Fruit fly (Drosophila melanogaster) whole organism, embryonic: ENCODE measurements around the gene CG12194.

Experiments
- Ada2b ChIP-seq: fragments of 200-800 bp; sonication (Bioruptor generic); IDR thresholded peaks from 2 replicates; pipeline ENCODE4 v1.3.6; 2022; ENCODE audit warnings: missing biosample characterization, missing genetic modification characterization
- CG10959 ChIP-seq: fragments of 200-800 bp; sonication (Bioruptor generic); IDR thresholded peaks from 2 replicates; pipeline ENCODE4 v1.3.6; 2022; ENCODE audit warnings: missing biosample characterization, missing genetic modification characterization
- CG10979 ChIP-seq: fragments of 200-800 bp; sonication (Bioruptor generic); optimal IDR thresholded peaks from 2 replicates; lab custom pipeline; 2018; ENCODE audit warnings: missing biosample characterization, mild to moderate bottlenecking, missing genetic modification characterization, moderate library complexity
- CG11723 ChIP-seq: fragments of 200-800 bp; sonication (Bioruptor generic); optimal IDR thresholded peaks from 2 replicates; lab custom pipeline; 2017; ENCODE audit warnings: missing biosample characterization, mild to moderate bottlenecking, missing genetic modification characterization
- CG12942 ChIP-seq: fragments of 200-800 bp; sonication (Bioruptor generic); optimal IDR thresholded peaks from 3 replicates; lab custom pipeline; 2016; ENCODE audit warnings: missing biosample characterization, missing genetic modification characterization
- CG15073 ChIP-seq: fragments of 200-800 bp; sonication (Bioruptor generic); optimal IDR thresholded peaks from 2 replicates; lab custom pipeline; 2016; ENCODE audit warnings: missing biosample characterization, missing genetic modification characterization
- CG15269 ChIP-seq: fragments of 200-800 bp; sonication (Bioruptor generic); optimal IDR thresholded peaks from 2 replicates; lab custom pipeline; 2018; ENCODE audit warnings: missing biosample characterization, mild to moderate bottlenecking, missing genetic modification characterization, moderate library complexity
- CG1602 ChIP-seq: fragments of 200-800 bp; sonication (Bioruptor generic); optimal IDR thresholded peaks from 3 replicates; lab custom pipeline; 2016; ENCODE audit warnings: missing biosample characterization, missing genetic modification characterization
- CG17612 ChIP-seq: fragments of 200-800 bp; sonication (Bioruptor generic); IDR thresholded peaks from 2 replicates; pipeline ENCODE4 v1.3.6; 2022; ENCODE audit warnings: missing biosample characterization, missing genetic modification characterization
- CG18262 ChIP-seq: fragments of 200-800 bp; optimal IDR thresholded peaks from 3 replicates; lab custom pipeline; 2019; ENCODE audit warnings: missing biosample characterization, mild to moderate bottlenecking, missing genetic modification characterization, moderate library complexity
- CG2678 ChIP-seq: fragments of 200-800 bp; sonication (Bioruptor generic); optimal IDR thresholded peaks from 3 replicates; lab custom pipeline; 2019; ENCODE audit warnings: missing biosample characterization, mild to moderate bottlenecking, missing genetic modification characterization, moderate library complexity
- CG2889 ChIP-seq: fragments of 200-800 bp; sonication (Bioruptor generic); IDR thresholded peaks from 3 replicates; pipeline ENCODE4 v1.3.6; 2022; ENCODE audit warnings: missing biosample characterization, missing genetic modification characterization
- CG30431 ChIP-seq: fragments of 200-800 bp; sonication (Bioruptor generic); optimal IDR thresholded peaks from 2 replicates; lab custom pipeline; 2017; ENCODE audit warnings: missing biosample characterization, missing genetic modification characterization
- CG31224 ChIP-seq: fragments of 200-800 bp; sonication (Bioruptor generic); IDR thresholded peaks from 2 replicates; pipeline ENCODE4 v1.3.6; 2022; ENCODE audit warnings: missing biosample characterization, missing genetic modification characterization
- CG32767 ChIP-seq: fragments of 200-800 bp; sonication (Bioruptor generic); IDR thresholded peaks from 2 replicates; pipeline ENCODE4 v1.3.6; 2022; ENCODE audit warnings: missing biosample characterization, missing genetic modification characterization
- CG3407 ChIP-seq: fragments of 200-800 bp; sonication (Bioruptor generic); optimal IDR thresholded peaks from 2 replicates; lab custom pipeline; 2018; ENCODE audit warnings: missing biosample characterization, mild to moderate bottlenecking, missing genetic modification characterization
- CG34224 ChIP-seq: fragments of 200-800 bp; sonication (Bioruptor generic); IDR thresholded peaks from 3 replicates; pipeline ENCODE4 v1.3.6; 2022; ENCODE audit warnings: missing biosample characterization, missing genetic modification characterization; ENCODE audit not compliant: partially characterized antibody
- CG7928 ChIP-seq: fragments of 200-800 bp; sonication (Bioruptor generic); optimal IDR thresholded peaks from 2 replicates; lab custom pipeline; 2017; ENCODE audit warnings: missing biosample characterization, mild to moderate bottlenecking, missing genetic modification characterization
- CTCF ChIP-seq: fragments of 200-800 bp; sonication (Bioruptor generic); optimal IDR thresholded peaks from 2 replicates; lab custom pipeline; 2017; ENCODE audit warnings: missing biosample characterization, mild to moderate bottlenecking, missing genetic modification characterization, moderate library complexity
- D19A ChIP-seq: fragments of 200-800 bp; optimal IDR thresholded peaks from 3 replicates; lab custom pipeline; 2019; ENCODE audit warnings: missing biosample characterization, mild to moderate bottlenecking, missing genetic modification characterization, moderate library complexity
- Dbx ChIP-seq: fragments of 200-800 bp; sonication (Bioruptor generic); IDR thresholded peaks from 3 replicates; pipeline ENCODE4 v1.3.6; 2022; ENCODE audit warnings: missing biosample characterization, missing genetic modification characterization
- GATAe ChIP-seq: fragments of 200-800 bp; sonication (Bioruptor generic); conservative IDR thresholded peaks from 2 replicates; pipeline ENCODE4 v1.3.6; 2022; ENCODE audit warnings: missing biosample characterization, missing genetic modification characterization
- Gug ChIP-seq: fragments of 200-800 bp; sonication (Bioruptor generic); IDR thresholded peaks from 4 replicates; pipeline ENCODE4 v1.3.6; 2022; ENCODE audit warnings: missing biosample characterization, missing genetic modification characterization
- HLH3B ChIP-seq: fragments of 200-800 bp; sonication (Bioruptor generic); IDR thresholded peaks from 2 replicates; pipeline ENCODE4 v1.3.6; 2022; ENCODE audit warnings: missing biosample characterization, missing genetic modification characterization
- Hr3 ChIP-seq: fragments of 200-800 bp; sonication (Bioruptor generic); optimal IDR thresholded peaks from 3 replicates; lab custom pipeline; 2016; ENCODE audit warnings: missing biosample characterization, missing genetic modification characterization
- Jarid2 ChIP-seq: fragments of 200-800 bp; sonication (Bioruptor generic); optimal IDR thresholded peaks from 3 replicates; lab custom pipeline; 2017; ENCODE audit warnings: mild to moderate bottlenecking, missing biosample characterization, missing genetic modification reagents, missing genetic modification characterization
- Nf-YB ChIP-seq: fragments of 200-800 bp; sonication (Bioruptor generic); optimal IDR thresholded peaks from 3 replicates; lab custom pipeline; 2019; ENCODE audit warnings: missing biosample characterization, mild to moderate bottlenecking, missing genetic modification characterization, moderate library complexity
- Oli ChIP-seq: fragments of 200-800 bp; sonication (Bioruptor generic); optimal IDR thresholded peaks from 2 replicates; lab custom pipeline; 2018; ENCODE audit warnings: missing biosample characterization, mild to moderate bottlenecking, missing genetic modification characterization, moderate library complexity
- Six4 ChIP-seq: fragments of 200-800 bp; sonication (Bioruptor generic); optimal IDR thresholded peaks from 2 replicates; lab custom pipeline; 2016; ENCODE audit warnings: missing biosample characterization, missing genetic modification characterization
- Trl ChIP-seq, 3 experiments: fragments of >200 bp in 2 of 3; fragments of 200-800 bp in 1 of 3; sonication (Bioruptor generic) in 1 of 3; optimal IDR thresholded peaks; 2 replicates in 1 of 3; 3 replicates in 2 of 3; lab custom pipeline; 2016 to 2017; ENCODE audit warnings: missing biosample characterization in 1 of 3, missing genetic modification characterization in 1 of 3
- Xrp1 ChIP-seq: fragments of 200-800 bp; sonication (Bioruptor generic); IDR thresholded peaks from 2 replicates; pipeline ENCODE4 v1.3.6; 2022; ENCODE audit warnings: missing biosample characterization, missing genetic modification characterization
- dimm ChIP-seq: fragments of 200-800 bp; sonication (Bioruptor generic); IDR thresholded peaks from 2 replicates; pipeline ENCODE4 v1.3.6; 2022; ENCODE audit warnings: missing biosample characterization, missing genetic modification characterization
- dm ChIP-seq: fragments of 200-800 bp; sonication (Bioruptor generic); optimal IDR thresholded peaks from 3 replicates; lab custom pipeline; 2016; ENCODE audit warnings: missing biosample characterization, missing genetic modification characterization
- dmrt99B ChIP-seq: fragments of 200-800 bp; sonication (Bioruptor generic); optimal IDR thresholded peaks from 2 replicates; lab custom pipeline; 2018; ENCODE audit warnings: missing biosample characterization, mild to moderate bottlenecking, missing genetic modification characterization, moderate library complexity
- ewg ChIP-seq: fragments of 200-800 bp; sonication (Bioruptor generic); optimal IDR thresholded peaks from 3 replicates; lab custom pipeline; 2017; ENCODE audit warnings: mild to moderate bottlenecking, missing biosample characterization, missing genetic modification reagents, missing genetic modification characterization
- gsb ChIP-seq: fragments of 200-800 bp; sonication (Bioruptor generic); IDR thresholded peaks from 2 replicates; pipeline ENCODE4 v1.3.6; 2022; ENCODE audit warnings: missing biosample characterization, missing genetic modification characterization
- ham ChIP-seq: fragments of 200-800 bp; sonication (Bioruptor generic); IDR thresholded peaks from 2 replicates; pipeline ENCODE4 v1.3.6; 2022; ENCODE audit warnings: missing biosample characterization, missing genetic modification characterization
- hb ChIP-seq: fragments of 200-800 bp; sonication (Bioruptor generic); IDR thresholded peaks from 3 replicates; pipeline ENCODE4 v1.3.6; 2022; ENCODE audit warnings: missing biosample characterization, missing genetic modification characterization; ENCODE audit not compliant: partially characterized antibody
- inv ChIP-seq: fragments of 200-800 bp; sonication (Bioruptor generic); IDR thresholded peaks from 2 replicates; pipeline ENCODE4 v1.3.6; 2022; ENCODE audit warnings: missing biosample characterization, missing genetic modification characterization; ENCODE audit not compliant: partially characterized antibody
- jigr1 ChIP-seq: fragments of 200-800 bp; sonication (Bioruptor generic); IDR thresholded peaks from 3 replicates; pipeline ENCODE4 v1.3.6; 2022; ENCODE audit warnings: missing biosample characterization, missing genetic modification characterization
- lmd ChIP-seq: fragments of 200-800 bp; sonication (Bioruptor generic); IDR thresholded peaks from 2 replicates; pipeline ENCODE4 v1.3.6; 2022; ENCODE audit warnings: missing biosample characterization, missing genetic modification characterization
- pan ChIP-seq, 4 experiments: fragments of >200 bp in 3 of 4; fragments of 200-800 bp in 1 of 4; sonication (Bioruptor generic) in 1 of 4; optimal IDR thresholded peaks in 3 of 4; IDR thresholded peaks in 1 of 4; 2 replicates each; pipeline versions ENCODE4 v1.3.6 to Lab custom; 2017 to 2022; ENCODE audit warnings: missing biosample characterization in 2 of 4, missing genetic modification characterization in 2 of 4, mixed read lengths in 1 of 4
- phol ChIP-seq: fragments of 200-800 bp; sonication (Bioruptor generic); optimal IDR thresholded peaks from 3 replicates; lab custom pipeline; 2018; ENCODE audit warnings: missing biosample characterization, mild to moderate bottlenecking, missing genetic modification characterization, moderate library complexity
- pzg ChIP-seq: fragments of 200-800 bp; sonication (Bioruptor generic); optimal IDR thresholded peaks from 3 replicates; lab custom pipeline; 2018; ENCODE audit warnings: missing biosample characterization, mild to moderate bottlenecking, missing genetic modification characterization, moderate library complexity
- sd ChIP-seq: fragments of 200-800 bp; sonication (Bioruptor generic); optimal IDR thresholded peaks from 3 replicates; lab custom pipeline; 2018; ENCODE audit warnings: missing biosample characterization, mild to moderate bottlenecking, missing genetic modification characterization, moderate library complexity
- slbo ChIP-seq: fragments of 200-800 bp; sonication (Bioruptor generic); IDR thresholded peaks from 2 replicates; pipeline ENCODE4 v1.3.6; 2022; ENCODE audit warnings: missing biosample characterization, missing genetic modification characterization
- tll ChIP-seq, 2 experiments: fragments of 200-800 bp in 1 of 2; fragments of >200 bp in 1 of 2; sonication (Bioruptor generic) in 1 of 2; optimal IDR thresholded peaks; 2 replicates each; lab custom pipeline; 2017 to 2019; ENCODE audit warnings: missing biosample characterization in 2 of 2, missing genetic modification characterization in 2 of 2, mild to moderate bottlenecking in 1 of 2, moderate library complexity in 1 of 2
- trem ChIP-seq: fragments of 200-800 bp; optimal IDR thresholded peaks from 3 replicates; lab custom pipeline; 2019; ENCODE audit warnings: missing biosample characterization, mild to moderate bottlenecking, missing genetic modification characterization, moderate library complexity
- unpg ChIP-seq: fragments of 200-800 bp; sonication (Bioruptor generic); optimal IDR thresholded peaks from 3 replicates; lab custom pipeline; 2018; ENCODE audit warnings: missing biosample characterization, mild to moderate bottlenecking, missing genetic modification characterization, moderate library complexity

Gene CG12194

dm6 chr2L:4852605-4853102, 14.5 kb downstream of the CG12194 start, which contains the start of gene smog (continued):
- TF ChIP-seq CG3407, result no peak
- no peak for TF ChIP-seq CG15073
- TF ChIP-seq pan (optimal IDR thresholded peaks at IDR 0.05; lab: Kevin White, UChicago), result no peak
- no peak for TF ChIP-seq pan (GFP tag; optimal IDR thresholded peaks at IDR 0.05 in 1 of 2, IDR thresholded peaks at IDR 0.05 in 1 of 2)
- TF ChIP-seq CG7928 (GFP tag; lab: Kevin White, UChicago), result no peak
- TF ChIP-seq pzg, result peak; percentile 15
- TF ChIP-seq dimm (GFP tag; lab: Robert Waterston, UW), result no peak
- no peak for TF ChIP-seq CG31224 (GFP tag; lab: Robert Waterston, UW)
- TF ChIP-seq CTCF (GFP tag; lab: Kevin White, UChicago), result peak; percentile 43
- TF ChIP-seq trem (tag; lab: Kevin White, UChicago), result no peak
- TF ChIP-seq Six4 (GFP tag; lab: Kevin White, UChicago), result no peak
- no peak for TF ChIP-seq inv
- TF ChIP-seq HLH3B (GFP tag; lab: Robert Waterston, UW), result no peak
- TF ChIP-seq Nf-YB (GFP tag; lab: Kevin White, UChicago), result peak; percentile 1
- no peak for TF ChIP-seq CG10959
- TF ChIP-seq sd (tag; lab: Kevin White, UChicago), result no peak
- peak; percentile 93 for TF ChIP-seq ewg (GFP tag; lab: Kevin White, UChicago)
- peak in 1 of 2 experiments; percentile 2 for TF ChIP-seq Trl (optimal IDR thresholded peaks at IDR 0.05; lab: Kevin White, UChicago)
- no peak for TF ChIP-seq Trl (GFP tag; optimal IDR thresholded peaks at IDR 0.05; lab: Kevin White, UChicago)

dm6 chr2L:4854822-4855221, 16.7 kb downstream of the CG12194 start:
- TF ChIP-seq pan (optimal IDR thresholded peaks at IDR 0.05; lab: Kevin White, UChicago) (no peak), pan (GFP tag; optimal IDR thresholded peaks at IDR 0.05 in 1 of 2, IDR thresholded peaks at IDR 0.05 in 1 of 2) (no peak), inv (no peak), jigr1 (no peak), hb (no peak), Xrp1 (GFP tag; lab: Robert Waterston, UW) (peak; percentile 17; the same call in 1 of the 2 replicates), CG15269 (tag; lab: Kevin White, UChicago) (peak; percentile 25), dm (GFP tag; lab: Kevin White, UChicago) (no peak), CG10979 (tag; lab: Kevin White, UChicago) (no peak), Gug (GFP tag; lab: Robert Waterston, UW) (no peak), CG1602 (no peak), Jarid2 (GFP tag; lab: Kevin White, UChicago) (no peak), ham (GFP tag; lab: Robert Waterston, UW) (no peak), lmd (GFP tag; lab: Robert Waterston, UW) (no peak), CG32767 (no peak), dmrt99B (tag; lab: Kevin White, UChicago) (no peak), CG17612 (GFP tag; lab: Robert Waterston, UW) (no peak), CG11723 (no peak), D19A (tag; lab: Kevin White, UChicago) (no peak), CG18262 (no peak), Hr3 (GFP tag; lab: Kevin White, UChicago) (no peak), Dbx (GFP tag; lab: Robert Waterston, UW) (no peak), tll (GFP tag; optimal IDR thresholded peaks at IDR 0.05; lab: Kevin White, UChicago) (no peak), CG30431 (GFP tag; lab: Kevin White, UChicago) (no peak), unpg (GFP tag; lab: Kevin White, UChicago) (peak; percentile 18), CG12942 (GFP tag; lab: Kevin White, UChicago) (no peak), CG34224 (no peak), CG2678 (peak; percentile 31), gsb (GFP tag; lab: Robert Waterston, UW) (no peak), Ada2b (GFP tag; lab: Robert Waterston, UW) (0 out of 2 replicates have a peak, but pooled peaks have one; percentile 23), GATAe (no peak), CG2889 (GFP tag; lab: Robert Waterston, UW) (0 out of 3 replicates have a peak, but pooled peaks have one; percentile 9), slbo (GFP tag; lab: Robert Waterston, UW) (no peak; the same call in 1 of the 2 replicates), Oli (tag; lab: Kevin White, UChicago) (peak; percentile 6), phol (peak; percentile 13)
